Fruit fly (Drosophila melanogaster) whole organism, embryonic: ENCODE results near the gene Cp7Fa.

Source experiments
- Ada2b ChIP-seq: fragments of 200-800 bp; sonication (Bioruptor generic); IDR thresholded peaks from 2 replicates; pipeline ENCODE4 v1.3.6; 2022; ENCODE audit warnings: missing biosample characterization, missing genetic modification characterization
- Asciz ChIP-seq: fragments of 200-800 bp; sonication (Bioruptor generic); optimal IDR thresholded peaks from 2 replicates; lab custom pipeline; 2017; ENCODE audit warnings: missing biosample characterization, mild to moderate bottlenecking, missing genetic modification characterization, missing genetic modification reagents
- BEAF-32 ChIP-seq: fragments of 200-800 bp; sonication (Bioruptor generic); optimal IDR thresholded peaks from 3 replicates; lab custom pipeline; 2017; ENCODE audit warnings: missing biosample characterization, missing genetic modification characterization, mild to moderate bottlenecking, moderate library complexity, missing genetic modification reagents
- CG12299 ChIP-seq: fragments of 200-800 bp; sonication (Bioruptor generic); optimal IDR thresholded peaks from 2 replicates; lab custom pipeline; 2018; ENCODE audit warnings: missing biosample characterization, mild to moderate bottlenecking, missing genetic modification characterization
- CG12391 ChIP-seq: fragments of 200-800 bp; sonication (Bioruptor generic); optimal IDR thresholded peaks from 3 replicates; lab custom pipeline; 2018; ENCODE audit warnings: missing biosample characterization, mild to moderate bottlenecking, missing genetic modification characterization, moderate library complexity
- CG13424 ChIP-seq: fragments of 200-800 bp; sonication (Bioruptor generic); optimal IDR thresholded peaks from 2 replicates; lab custom pipeline; 2019; ENCODE audit warnings: missing biosample characterization, mild to moderate bottlenecking, missing genetic modification characterization, moderate library complexity
- CG14965 ChIP-seq: fragments of 200-800 bp; sonication (Bioruptor generic); optimal IDR thresholded peaks from 2 replicates; lab custom pipeline; 2016; ENCODE audit warnings: missing biosample characterization, missing genetic modification characterization, borderline replicate concordance
- CG18011 ChIP-seq: fragments of 200-800 bp; sonication (Bioruptor generic); optimal IDR thresholded peaks from 2 replicates; lab custom pipeline; 2017; ENCODE audit warnings: missing biosample characterization, missing genetic modification characterization, mild to moderate bottlenecking, moderate library complexity, missing genotype
- CG1832 ChIP-seq: fragments of 200-800 bp; sonication (Bioruptor generic); optimal IDR thresholded peaks from 2 replicates; lab custom pipeline; 2017; ENCODE audit warnings: missing biosample characterization, mild to moderate bottlenecking, missing genetic modification characterization, inconsistent platforms
- CG18619 ChIP-seq: fragments of 200-800 bp; sonication (Bioruptor generic); optimal IDR thresholded peaks from 3 replicates; lab custom pipeline; 2017; ENCODE audit warnings: missing biosample characterization, mild to moderate bottlenecking, missing genetic modification characterization
- CG31224 ChIP-seq: fragments of 200-800 bp; sonication (Bioruptor generic); IDR thresholded peaks from 2 replicates; pipeline ENCODE4 v1.3.6; 2022; ENCODE audit warnings: missing biosample characterization, missing genetic modification characterization
- CG31388 ChIP-seq: fragments of 200-800 bp; sonication (Bioruptor generic); optimal IDR thresholded peaks from 2 replicates; lab custom pipeline; 2016; ENCODE audit warnings: missing biosample characterization, missing genetic modification characterization
- CG31441 ChIP-seq: fragments of 200-800 bp; sonication (Bioruptor generic); IDR thresholded peaks from 2 replicates; pipeline ENCODE4 v1.3.6; 2022; ENCODE audit warnings: missing biosample characterization, missing genetic modification characterization
- CG3163 ChIP-seq: fragments of 200-800 bp; sonication (Bioruptor generic); optimal IDR thresholded peaks from 3 replicates; lab custom pipeline; 2016; ENCODE audit warnings: missing biosample characterization, missing genetic modification characterization
- CG43689 ChIP-seq: fragments of 200-800 bp; sonication (Bioruptor generic); IDR thresholded peaks from 2 replicates; pipeline ENCODE4 v1.3.6; 2022; ENCODE audit warnings: missing biosample characterization, missing genetic modification characterization
- CG4404 ChIP-seq: fragments of 200-800 bp; sonication (Bioruptor generic); IDR thresholded peaks from 2 replicates; pipeline ENCODE4 v1.3.6; 2022; ENCODE audit warnings: missing biosample characterization, missing genetic modification characterization
- CG7372 ChIP-seq: fragments of 200-800 bp; sonication (Bioruptor generic); IDR thresholded peaks from 2 replicates; pipeline ENCODE4 v1.3.6; 2022; ENCODE audit warnings: missing biosample characterization, missing genetic modification characterization
- CG7928 ChIP-seq: fragments of 200-800 bp; sonication (Bioruptor generic); optimal IDR thresholded peaks from 2 replicates; lab custom pipeline; 2017; ENCODE audit warnings: missing biosample characterization, mild to moderate bottlenecking, missing genetic modification characterization
- CTCF ChIP-seq: fragments of 200-800 bp; sonication (Bioruptor generic); optimal IDR thresholded peaks from 2 replicates; lab custom pipeline; 2017; ENCODE audit warnings: missing biosample characterization, mild to moderate bottlenecking, missing genetic modification characterization, moderate library complexity
- D19A ChIP-seq: fragments of 200-800 bp; optimal IDR thresholded peaks from 3 replicates; lab custom pipeline; 2019; ENCODE audit warnings: missing biosample characterization, mild to moderate bottlenecking, missing genetic modification characterization, moderate library complexity
- Dip2 ChIP-seq: fragments of 200-800 bp; sonication (Bioruptor generic); IDR thresholded peaks from 2 replicates; pipeline ENCODE4 v1.3.6; 2022; ENCODE audit warnings: missing biosample characterization, missing genetic modification characterization
- Dll ChIP-seq: fragments of 200-800 bp; sonication (Bioruptor generic); IDR thresholded peaks from 4 replicates; pipeline ENCODE4 v1.3.6; 2022; ENCODE audit warnings: missing biosample characterization, missing genetic modification characterization; ENCODE audit not compliant: partially characterized antibody
- E2f1 ChIP-seq: fragments of 200-800 bp; sonication (Bioruptor generic); IDR thresholded peaks from 2 replicates; pipeline ENCODE4 v1.3.6; 2022; ENCODE audit warnings: missing biosample characterization, missing genetic modification characterization
- Ets97D ChIP-seq: fragments of 200-800 bp; sonication (Bioruptor generic); optimal IDR thresholded peaks from 3 replicates; lab custom pipeline; 2016; ENCODE audit warnings: missing biosample characterization, missing genetic modification characterization
- Gsc ChIP-seq: fragments of 200-800 bp; sonication (Bioruptor generic); IDR thresholded peaks from 2 replicates; pipeline ENCODE4 v1.3.6; 2022; ENCODE audit warnings: missing biosample characterization, missing genetic modification characterization
- Hr39 ChIP-seq: fragments of >200 bp; optimal IDR thresholded peaks from 2 replicates; lab custom pipeline; 2017
- Hr51 ChIP-seq, 2 experiments: fragments of 200-800 bp; sonication (Bioruptor generic); optimal IDR thresholded peaks; 2 replicates in 1 of 2; 3 replicates in 1 of 2; lab custom pipeline; 2016 to 2018; ENCODE audit warnings: missing biosample characterization in 2 of 2, missing genetic modification characterization in 2 of 2, mild to moderate bottlenecking in 1 of 2, moderate library complexity in 1 of 2
- Hr78 ChIP-seq, 2 experiments: fragments of 200-800 bp in 1 of 2; fragments of >200 bp in 1 of 2; sonication (Bioruptor generic) in 1 of 2; optimal IDR thresholded peaks; 2 replicates each; lab custom pipeline; 2017 to 2019; ENCODE audit warnings: missing biosample characterization in 2 of 2, missing genetic modification characterization in 2 of 2, mild to moderate bottlenecking in 1 of 2, moderate library complexity in 1 of 2
- Lhr ChIP-seq: fragments of 200-800 bp; sonication (Bioruptor generic); optimal IDR thresholded peaks from 3 replicates; lab custom pipeline; 2017; ENCODE audit warnings: mild to moderate bottlenecking, missing biosample characterization, missing genetic modification reagents, missing genetic modification characterization
- Meics ChIP-seq: fragments of 200-800 bp; sonication (Bioruptor generic); optimal IDR thresholded peaks from 2 replicates; lab custom pipeline; 2017; ENCODE audit warnings: missing biosample characterization, mild to moderate bottlenecking, missing genetic modification characterization
- Neu2 ChIP-seq: fragments of 200-800 bp; sonication (Bioruptor generic); optimal IDR thresholded peaks from 3 replicates; lab custom pipeline; 2016; ENCODE audit warnings: missing biosample characterization, missing genetic modification characterization, borderline replicate concordance
- Rfx ChIP-seq: fragments of 200-800 bp; sonication (Bioruptor generic); IDR thresholded peaks from 2 replicates; pipeline ENCODE4 v1.3.6; 2022; ENCODE audit warnings: missing biosample characterization, missing genetic modification characterization
- Rx ChIP-seq: fragments of 200-800 bp; sonication (Bioruptor generic); IDR thresholded peaks from 2 replicates; pipeline ENCODE4 v1.3.6; 2022; ENCODE audit warnings: missing biosample characterization, missing genetic modification characterization
- Vsx1 ChIP-seq: fragments of 200-800 bp; sonication (Bioruptor generic); optimal IDR thresholded peaks from 2 replicates; lab custom pipeline; 2017; ENCODE audit warnings: missing biosample characterization, mild to moderate bottlenecking, missing genetic modification characterization, missing genetic modification reagents
- YL-1 ChIP-seq: fragments of 200-800 bp; sonication (Bioruptor generic); optimal IDR thresholded peaks from 3 replicates; lab custom pipeline; 2017; ENCODE audit warnings: missing biosample characterization, mild to moderate bottlenecking, missing genetic modification characterization
- ara ChIP-seq: fragments of 200-800 bp; sonication (Bioruptor generic); IDR thresholded peaks from 2 replicates; pipeline ENCODE4 v1.3.6; 2022; ENCODE audit warnings: missing biosample characterization, missing genetic modification characterization
- bowl ChIP-seq: fragments of 200-800 bp; sonication (Bioruptor generic); IDR thresholded peaks from 2 replicates; pipeline ENCODE4 v1.3.6; 2022; ENCODE audit warnings: missing biosample characterization, missing genetic modification characterization
- chif ChIP-seq, 2 experiments: fragments of 200-800 bp; sonication (Bioruptor generic); optimal IDR thresholded peaks; 3 replicates each; lab custom pipeline; 2016; ENCODE audit warnings: missing biosample characterization in 2 of 2, missing genetic modification characterization in 2 of 2
- disco-r ChIP-seq: fragments of 200-800 bp; sonication (Bioruptor generic); optimal IDR thresholded peaks from 2 replicates; lab custom pipeline; 2016; ENCODE audit warnings: missing biosample characterization, missing genetic modification characterization
- dmrt11E ChIP-seq: fragments of 200-800 bp; sonication (Bioruptor generic); optimal IDR thresholded peaks from 3 replicates; lab custom pipeline; 2018; ENCODE audit warnings: missing biosample characterization, mild to moderate bottlenecking, missing genetic modification characterization, moderate library complexity
- fd102C ChIP-seq: fragments of 200-800 bp; sonication (Bioruptor generic); optimal IDR thresholded peaks from 2 replicates; lab custom pipeline; 2018; ENCODE audit warnings: missing biosample characterization, mild to moderate bottlenecking, missing genetic modification characterization, moderate library complexity
- fd3F ChIP-seq: fragments of 200-800 bp; sonication (Bioruptor generic); optimal IDR thresholded peaks from 2 replicates; lab custom pipeline; 2018; ENCODE audit warnings: missing biosample characterization, mild to moderate bottlenecking, missing genetic modification characterization, moderate library complexity
- ftz-f1 ChIP-seq: fragments of 200-800 bp; sonication (Bioruptor generic); optimal IDR thresholded peaks from 2 replicates; lab custom pipeline; 2016; ENCODE audit warnings: missing biosample characterization, missing genetic modification characterization
- insv ChIP-seq, 2 experiments: fragments of 200-800 bp; sonication (Bioruptor generic); optimal IDR thresholded peaks; 3 replicates each; lab custom pipeline; 2016 to 2018; ENCODE audit warnings: missing biosample characterization in 2 of 2, missing genetic modification characterization in 2 of 2
- lola ChIP-seq, 3 experiments: fragments of >200 bp in 2 of 3; fragments of 200-800 bp in 1 of 3; sonication (Bioruptor generic) in 1 of 3; optimal IDR thresholded peaks; 2 replicates each; lab custom pipeline; 2017 to 2019; ENCODE audit warnings: missing biosample characterization in 3 of 3, missing genetic modification characterization in 3 of 3, mild to moderate bottlenecking in 1 of 3, moderate library complexity in 1 of 3
- org-1 ChIP-seq: fragments of 200-800 bp; sonication (Bioruptor generic); optimal IDR thresholded peaks from 2 replicates; lab custom pipeline; 2017; ENCODE audit warnings: missing biosample characterization, missing genetic modification characterization
- phol ChIP-seq: fragments of 200-800 bp; sonication (Bioruptor generic); optimal IDR thresholded peaks from 3 replicates; lab custom pipeline; 2018; ENCODE audit warnings: missing biosample characterization, mild to moderate bottlenecking, missing genetic modification characterization, moderate library complexity
- sisA ChIP-seq: fragments of 200-800 bp; sonication (Bioruptor generic); IDR thresholded peaks from 2 replicates; pipeline ENCODE4 v1.3.6; 2022; ENCODE audit warnings: missing biosample characterization, missing genetic modification characterization
- tup ChIP-seq: fragments of 200-800 bp; sonication (Bioruptor generic); optimal IDR thresholded peaks from 2 replicates; lab custom pipeline; 2016; ENCODE audit warnings: missing biosample characterization, mild to moderate bottlenecking, missing genetic modification characterization, moderate library complexity
- wdn ChIP-seq: fragments of 200-800 bp; sonication (Bioruptor generic); IDR thresholded peaks from 2 replicates; pipeline ENCODE4 v1.3.6; 2022; ENCODE audit warnings: missing biosample characterization, missing genetic modification characterization
- yki ChIP-seq: fragments of >200 bp; optimal IDR thresholded peaks from 3 replicates; lab custom pipeline; 2018

The Cp7Fa gene

dm6 chrX:8492849-8493248 lies 22.2 kb downstream of the Cp7Fa start (continued):
- TF ChIP-seq CG3163 (GFP tag; lab: Kevin White, UChicago) (no peak), BEAF-32 (GFP tag; lab: Kevin White, UChicago) (no peak), wdn (GFP tag; lab: Robert Waterston, UW) (peak; percentile 47; the same call in 1 of the 2 replicates), fd3F (GFP tag; lab: Kevin White, UChicago) (peak; percentile 47), phol (peak; percentile 82), Dip2 (no peak), CG31388 (peak; percentile 5), CG31224 (GFP tag; lab: Robert Waterston, UW) (peak; percentile 56; the same call in 1 of the 2 replicates), Hr78 (GFP tag; optimal IDR thresholded peaks at IDR 0.05; lab: Kevin White, UChicago) (peak in 1 of 2 experiments; percentile 55), yki (no peak), CG31441 (peak; percentile 81), tup (GFP tag; lab: Kevin White, UChicago) (no peak), CG14965 (GFP tag; lab: Kevin White, UChicago) (no peak), insv (GFP tag; optimal IDR thresholded peaks at IDR 0.05; lab: Kevin White, UChicago) (no peak), Dll (GFP tag; lab: Robert Waterston, UW) (no peak), lola (GFP tag; optimal IDR thresholded peaks at IDR 0.05; lab: Kevin White, UChicago) (peak in 1 of 3 experiments; percentile 42), Meics (GFP tag; lab: Kevin White, UChicago) (peak; percentile 46), CG18011 (peak; percentile 13), YL-1 (no peak), ara (GFP tag; lab: Robert Waterston, UW) (peak; percentile 77), CG13424 (tag; lab: Kevin White, UChicago) (peak; percentile 83), sisA (peak; percentile 91), Asciz (GFP tag; lab: Kevin White, UChicago) (peak; percentile 75), dmrt11E (tag; lab: Kevin White, UChicago) (peak; percentile 39), CG4404 (no peak), Neu2 (no peak), ftz-f1 (GFP tag; lab: Kevin White, UChicago) (no peak), CTCF (no peak), Lhr (peak; percentile 43), CG7928 (GFP tag; lab: Kevin White, UChicago) (no peak), Gsc (no peak), Hr51 (GFP tag; optimal IDR thresholded peaks at IDR 0.05; lab: Kevin White, UChicago) (peak in 1 of 2 experiments; percentile 89), Hr39 (lab: Kevin White, UChicago) (no peak), Rfx (GFP tag; lab: Robert Waterston, UW) (peak; percentile 65), CG7372 (GFP tag; lab: Robert Waterston, UW) (peak; percentile 62; the same call in 1 of the 2 replicates), CG18619 (peak; percentile 57), CG12391 (tag; lab: Kevin White, UChicago) (peak; percentile 78), Vsx1 (peak; percentile 36), chif (GFP tag; optimal IDR thresholded peaks at IDR 0.05; lab: Kevin White, UChicago) (peak; percentile 14 to 24), disco-r (GFP tag; lab: Kevin White, UChicago) (no peak), D19A (tag; lab: Kevin White, UChicago) (peak; percentile 74), CG12299 (tag; lab: Kevin White, UChicago) (peak; percentile 9), Ets97D (GFP tag; lab: Kevin White, UChicago) (no peak), org-1 (peak; percentile 65), CG1832 (GFP tag; lab: Kevin White, UChicago) (no peak), bowl (GFP tag; lab: Robert Waterston, UW) (peak; percentile 78), Rx (GFP tag; lab: Robert Waterston, UW) (peak; percentile 76), CG43689 (GFP tag; lab: Robert Waterston, UW) (peak; percentile 39; the same call in 1 of the 2 replicates), E2f1 (GFP tag; lab: Robert Waterston, UW) (peak; percentile 70), Ada2b (peak; percentile 90), fd102C (no peak)
